Fruit fly (Drosophila melanogaster): ENCODE data around the gene CG17075.

CG17075 gene

DNA sequence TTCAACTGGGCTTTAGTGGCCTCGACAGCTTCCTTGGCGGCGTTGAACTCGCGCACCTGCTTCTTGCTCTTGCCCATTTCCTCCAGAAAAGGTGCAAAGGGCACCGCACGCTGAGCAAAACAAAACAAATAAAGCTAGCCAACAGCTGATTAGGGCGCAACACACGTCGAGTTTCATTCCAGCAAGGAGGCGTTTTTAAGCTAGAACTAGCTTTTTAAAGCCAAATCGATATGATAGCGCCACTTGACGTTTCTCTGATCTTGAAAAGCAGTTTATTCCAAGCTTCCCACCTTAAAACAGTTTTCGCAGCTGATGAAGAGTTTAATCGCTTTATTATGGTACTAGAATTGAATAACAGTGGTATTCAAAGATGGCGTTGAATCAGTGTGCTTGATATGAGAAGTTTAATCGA lies 15.8 kb upstream of the CG17075 start, which contains the start of gene CG11601 (continued):
- TF ChIP-seq Bdp1 (GFP tag; optimal IDR thresholded peaks at IDR 0.05) (no peak), Aef1 (GFP tag; IDR thresholded peaks at IDR 0.05) (0 out of 3 replicates have a peak, but pooled peaks have one; percentile 20), CG11456 (GFP tag; IDR thresholded peaks at IDR 0.05) (peak; percentile 53; the same call in 1 of the 3 replicates), gcm (GFP tag; optimal IDR thresholded peaks at IDR 0.05) (no peak), Ets65A (GFP tag) (peak; percentile 80), NK7.1 (GFP tag; optimal IDR thresholded peaks at IDR 0.05) (no peak), bsh (GFP tag; optimal IDR thresholded peaks at IDR 0.05) (peak in 1 of 2 experiments; percentile 39), CG9932 (GFP tag; IDR thresholded peaks at IDR 0.05) (peak; percentile 49), cas (GFP tag; IDR thresholded peaks at IDR 0.05) (no peak), hbn (GFP tag; IDR thresholded peaks at IDR 0.05; ENCODE audit: partially characterized antibody) (peak; percentile 25; the same call in 1 of the 2 replicates), CG6175 (GFP tag; IDR thresholded peaks at IDR 0.05) (no peak), CG6854 (GFP tag; optimal IDR thresholded peaks at IDR 0.05) (no peak), CG8359 (GFP tag; optimal IDR thresholded peaks at IDR 0.05; ENCODE audit: borderline replicate concordance) (no peak), CG31365 (tag; optimal IDR thresholded peaks at IDR 0.05) (peak; percentile 27), Ravus (GFP tag; IDR thresholded peaks at IDR 0.05) (no peak), corto (GFP tag; optimal IDR thresholded peaks at IDR 0.05) (no peak), B-H2 (GFP tag; optimal IDR thresholded peaks at IDR 0.05) (peak; percentile 30), scrt (GFP tag; optimal IDR thresholded peaks at IDR 0.05) (no peak), CG12744 (GFP tag; optimal IDR thresholded peaks at IDR 0.05) (no peak), CG18262 (tag; optimal IDR thresholded peaks at IDR 0.05) (peak; percentile 2), CG3163 (GFP tag; optimal IDR thresholded peaks at IDR 0.05) (no peak), fru (optimal IDR thresholded peaks at IDR 0.05) (no peak), Lim3 (GFP tag; IDR thresholded peaks at IDR 0.05) (no peak), Hey (tag; optimal IDR thresholded peaks at IDR 0.05) (no peak), Doc3 (GFP tag; IDR thresholded peaks at IDR 0.05; ENCODE audit: partially characterized antibody) (no peak), pfk (GFP tag; optimal IDR thresholded peaks at IDR 0.05) (no peak), CG9609 (GFP tag; optimal IDR thresholded peaks at IDR 0.05) (peak; percentile 52), sc (optimal IDR thresholded peaks at IDR 0.05) (no peak), sc (GFP tag; optimal IDR thresholded peaks at IDR 0.05) (no peak), Sox102F (GFP tag; optimal IDR thresholded peaks at IDR 0.05) (no peak), Abd-B (GFP tag; optimal IDR thresholded peaks at IDR 0.05) (peak; percentile 44), mirr (GFP tag; optimal IDR thresholded peaks at IDR 0.05) (no peak), seq (GFP tag; IDR thresholded peaks at IDR 0.05) (no peak), bowl (GFP tag; IDR thresholded peaks at IDR 0.05) (no peak), Max (GFP tag; optimal IDR thresholded peaks at IDR 0.05) (no peak), gfzf (GFP tag; optimal IDR thresholded peaks at IDR 0.05) (peak; percentile 58), CG9797 (GFP tag; optimal IDR thresholded peaks at IDR 0.05) (peak; percentile 14), Kr (GFP tag; optimal IDR thresholded peaks at IDR 0.05) (no peak), Dref (GFP tag; IDR thresholded peaks at IDR 0.05) (peak; percentile 52), sna (GFP tag; IDR thresholded peaks at IDR 0.05; ENCODE audit: partially characterized antibody) (0 out of 2 replicates have a peak, but pooled peaks have one; percentile 11), toy (GFP tag; IDR thresholded peaks at IDR 0.05) (no peak), Hr78 (GFP tag; optimal IDR thresholded peaks at IDR 0.05) (peak in 1 of 2 experiments; percentile 1), h (optimal IDR thresholded peaks at IDR 0.05) (no peak), Ssrp (tag; optimal IDR thresholded peaks at IDR 0.05) (peak; percentile 11), onecut (GFP tag; IDR thresholded peaks at IDR 0.05) (peak; percentile 47), CG6765 (GFP tag; optimal IDR thresholded peaks at IDR 0.05) (no peak), Gsc (GFP tag; IDR thresholded peaks at IDR 0.05) (no peak), CG12155 (GFP tag; optimal IDR thresholded peaks at IDR 0.05) (no peak), wor (GFP tag; IDR thresholded peaks at IDR 0.05) (no peak), sens (GFP tag) (peak; percentile 75), ash1 (GFP tag; optimal IDR thresholded peaks at IDR 0.05) (no peak), MBD-R2 (GFP tag; IDR thresholded peaks at IDR 0.05) (peak; percentile 89)
